Worm (Caenorhabditis elegans): ENCODE results near the gene fbxb-33.
A peak's percentile ranks its signal among the peaks of the same experiment; 100 is the strongest.

The fbxb-33 gene

ce11 chrII:3647111-3647510 is at the start of gene fbxb-33:
Gene fbxb-33 (plus strand): TSS chrII:3647411.
- no peak for TF ChIP-seq K02D7.2 (tag; optimal IDR thresholded peaks at IDR 0.05)
- no peak for TF ChIP-seq ets-4 (tag; optimal IDR thresholded peaks at IDR 0.05)
- no peak for TF ChIP-seq ceh-9 (tag; optimal IDR thresholded peaks at IDR 0.05)
- TF ChIP-seq F13H6.1 (tag; optimal IDR thresholded peaks at IDR 0.05): no peak
- TF ChIP-seq ceh-48 (tag; optimal IDR thresholded peaks at IDR 0.05): no peak
- TF ChIP-seq rnt-1 (tag; optimal IDR thresholded peaks at IDR 0.05): no peak
- no peak for TF ChIP-seq hlh-8 (tag; optimal IDR thresholded peaks at IDR 0.05)
- TF ChIP-seq fkh-6 (tag; optimal IDR thresholded peaks at IDR 0.05): no peak
- TF ChIP-seq ztf-16 (tag; optimal IDR thresholded peaks at IDR 0.05): no peak
- TF ChIP-seq ttx-3 (tag; optimal IDR thresholded peaks at IDR 0.05): no peak
- no peak for TF ChIP-seq npax-4 (tag; optimal IDR thresholded peaks at IDR 0.05)
- TF ChIP-seq pax-1 (tag; optimal IDR thresholded peaks at IDR 0.05): no peak
- no peak for TF ChIP-seq unc-3 (GFP tag; conservative IDR thresholded peaks at IDR 0.05)
- TF ChIP-seq unc-3 (tag; optimal IDR thresholded peaks at IDR 0.05): no peak
- no peak for TF ChIP-seq elt-2 (tag; optimal IDR thresholded peaks at IDR 0.05)

ce11 chrII:3598721-3599120 is 48.5 kb upstream of the fbxb-33 start, which contains the start of gene Y49F6A.11:
Gene Y49F6A.11 (minus strand): TSS chrII:3598821.
- TF ChIP-seq elt-4 (tag; optimal IDR thresholded peaks at IDR 0.05) (no peak), pha-4 (tag; optimal IDR thresholded peaks at IDR 0.05) (no peak), unc-86 (tag; optimal IDR thresholded peaks at IDR 0.05) (no peak), ceh-45 (GFP tag; IDR thresholded peaks at IDR 0.05) (no peak)

DNA sequence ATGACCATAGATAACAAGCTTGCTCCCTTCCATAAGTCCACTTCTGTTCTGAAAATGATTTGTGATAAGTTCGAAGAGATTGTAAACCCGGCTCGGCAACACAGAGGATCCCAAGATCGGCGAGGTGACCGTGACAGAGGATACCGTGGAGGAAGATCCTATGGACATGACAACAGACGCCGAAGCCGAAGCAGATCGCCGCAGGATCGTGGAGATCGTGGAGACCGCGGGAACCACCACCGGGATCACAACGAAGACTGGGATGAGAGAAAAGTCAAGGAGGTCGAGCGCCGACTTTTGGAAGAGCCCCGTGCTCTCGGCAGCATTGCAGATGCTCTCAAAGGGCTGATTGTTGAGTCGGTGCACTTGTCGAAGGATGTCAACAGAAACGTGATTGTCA is 42.6 kb upstream of the fbxb-33 start:
- TF ChIP-seq ahr-1 (tag; optimal IDR thresholded peaks at IDR 0.05) (no peak), ceh-48 (tag; optimal IDR thresholded peaks at IDR 0.05) (no peak), pha-4 (tag; optimal IDR thresholded peaks at IDR 0.05) (no peak), fkh-10 (GFP tag; optimal IDR thresholded peaks at IDR 0.05) (no peak), pros-1 (tag; optimal IDR thresholded peaks at IDR 0.05) (no peak), odd-2 (tag; optimal IDR thresholded peaks at IDR 0.05) (no peak), ceh-34 (tag; optimal IDR thresholded peaks at IDR 0.05) (no peak), dve-1 (tag; optimal IDR thresholded peaks at IDR 0.05) (no peak), ttx-3 (tag; optimal IDR thresholded peaks at IDR 0.05) (no peak), K09A11.1 (tag; optimal IDR thresholded peaks at IDR 0.05; ENCODE audit: insufficient read depth) (no peak), che-1 (tag; optimal IDR thresholded peaks at IDR 0.05) (no peak), C08G9.2 (tag; optimal IDR thresholded peaks at IDR 0.05) (no peak), pat-9 (tag; optimal IDR thresholded peaks at IDR 0.05) (no peak), ceh-30 (tag; optimal IDR thresholded peaks at IDR 0.05) (no peak), unc-3 (GFP tag; conservative IDR thresholded peaks at IDR 0.05) (no peak), unc-3 (tag; optimal IDR thresholded peaks at IDR 0.05) (no peak), pha-2 (tag; optimal IDR thresholded peaks at IDR 0.05) (no peak), ceh-24 (tag; optimal IDR thresholded peaks at IDR 0.05) (no peak), hlh-13 (GFP tag; optimal IDR thresholded peaks at IDR 0.05) (no peak), pag-3 (tag; optimal IDR thresholded peaks at IDR 0.05; ENCODE audit: borderline replicate concordance) (no peak)

DNA sequence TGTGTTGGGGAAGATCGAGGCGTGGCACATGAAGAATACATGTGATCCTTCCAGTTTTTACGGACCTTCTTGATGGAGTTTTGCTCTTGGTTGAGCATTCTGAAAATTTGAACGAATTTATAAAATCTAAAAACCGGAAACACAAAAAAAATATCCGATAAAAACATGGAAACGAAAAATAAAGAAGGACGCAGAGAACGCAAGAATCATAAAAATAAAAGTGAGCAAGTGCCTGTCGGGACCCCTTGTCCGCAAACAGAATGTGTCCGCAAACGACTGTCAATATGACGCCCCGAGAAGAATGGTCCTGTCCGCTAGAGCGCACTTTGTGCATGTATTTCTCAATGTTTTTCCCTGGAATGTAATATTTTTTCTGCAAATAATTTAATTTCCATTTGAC is 37.4 kb upstream of the fbxb-33 start, which contains the start of gene Y49F6A.5:
Gene Y49F6A.5, minus strand, starts transcription at position 101 of the 400 bp plus-strand sequence.
- TF ChIP-seq ceh-6 (GFP tag; optimal IDR thresholded peaks at IDR 0.05) (no peak), fax-1 (tag; optimal IDR thresholded peaks at IDR 0.05) (no peak)

DNA sequence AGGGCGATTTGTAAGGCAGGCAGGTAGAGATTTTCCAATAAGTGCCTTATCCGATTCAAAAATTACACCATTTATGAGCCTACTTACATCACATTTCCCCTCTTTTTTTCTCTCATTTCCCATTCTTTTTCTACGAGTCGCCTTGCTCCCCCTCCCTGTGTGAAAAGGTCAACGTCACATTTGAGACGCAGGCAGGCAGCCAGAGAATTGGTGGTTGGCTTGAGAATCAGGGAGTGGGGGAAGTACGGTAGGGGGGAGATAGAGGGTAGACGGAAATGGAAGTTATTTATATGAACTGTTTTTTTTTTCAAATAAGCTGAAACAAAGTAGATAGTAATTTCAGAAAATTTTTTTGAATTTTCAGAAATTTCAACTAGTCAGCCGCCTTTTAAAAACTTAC is 30.6 kb upstream of the fbxb-33 start:
- no peak for TF ChIP-seq ttx-3 (tag; optimal IDR thresholded peaks at IDR 0.05)
- no peak for TF ChIP-seq pha-4 (tag; optimal IDR thresholded peaks at IDR 0.05)
- TF ChIP-seq lim-6 (tag; optimal IDR thresholded peaks at IDR 0.05): no peak
- TF ChIP-seq tbx-2 (tag; optimal IDR thresholded peaks at IDR 0.05): no peak
- no peak for TF ChIP-seq ceh-6 (GFP tag; optimal IDR thresholded peaks at IDR 0.05)
- TF ChIP-seq nfya-1 (tag; optimal IDR thresholded peaks at IDR 0.05): peak; percentile 94
- TF ChIP-seq syd-9 (tag; optimal IDR thresholded peaks at IDR 0.05): no peak
- no peak for TF ChIP-seq pat-9 (tag; optimal IDR thresholded peaks at IDR 0.05)
